Fruit fly (Drosophila melanogaster): Measurements from ENCODE around the gene Gr36c.

DNA sequence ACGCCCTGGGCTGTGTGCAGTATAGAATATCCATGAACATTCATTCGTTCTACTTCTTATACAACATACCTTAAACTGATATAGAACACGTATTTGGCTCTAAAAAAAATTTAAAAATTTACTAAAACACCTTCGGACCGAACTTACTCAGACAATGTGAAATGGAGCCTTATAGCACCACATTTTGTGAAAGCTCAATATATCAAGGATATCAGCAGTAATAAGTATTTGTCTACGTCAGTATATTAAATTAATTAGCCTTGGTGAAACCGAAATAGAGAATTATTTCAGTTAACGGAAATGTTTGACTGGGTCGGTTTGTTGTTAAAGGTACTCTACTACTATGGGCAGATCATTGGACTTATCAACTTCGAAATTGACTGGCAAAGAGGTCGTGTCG lies 3.8 kb upstream of the Gr36c start, which contains the start of gene Gr36a:
- no peak for TF ChIP-seq ttk (optimal IDR thresholded peaks at IDR 0.05)
- no peak for TF ChIP-seq insv (optimal IDR thresholded peaks at IDR 0.05)
- no peak for TF ChIP-seq Myc (optimal IDR thresholded peaks at IDR 0.05)
